Worm (Caenorhabditis elegans): ENCODE measurements around the gene ztf-7.

DNA sequence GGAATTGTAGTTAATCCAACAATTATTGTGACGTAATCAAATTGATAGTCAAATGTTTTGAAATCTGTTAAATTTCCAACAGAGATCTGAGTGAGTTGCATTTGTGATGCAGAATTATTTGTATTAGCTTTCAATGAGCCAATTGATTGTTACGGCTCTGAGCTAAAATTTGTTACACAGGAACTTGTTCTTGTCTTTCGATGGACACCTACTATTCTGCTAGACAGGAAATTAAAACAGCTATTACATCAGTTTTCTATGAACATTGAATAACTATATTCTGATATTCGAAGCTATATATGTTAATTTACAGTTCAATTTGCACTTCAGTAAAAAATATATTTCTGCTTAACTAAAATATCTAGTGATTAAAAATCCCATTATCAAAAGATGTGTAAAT, 44.4 kb upstream of the ztf-7 start, which contains the start of gene sru-40:
- TF ChIP-seq ahr-1 (tag; optimal IDR thresholded peaks at IDR 0.05), result no peak
- TF ChIP-seq tbx-2 (tag; optimal IDR thresholded peaks at IDR 0.05), result no peak
- no peak for TF ChIP-seq ztf-16 (tag; optimal IDR thresholded peaks at IDR 0.05)
- TF ChIP-seq ceh-31 (tag; optimal IDR thresholded peaks at IDR 0.05), result no peak
- no peak for TF ChIP-seq ref-2 (tag; optimal IDR thresholded peaks at IDR 0.05)
